Worm (Caenorhabditis elegans) whole organism, L4 larva: ENCODE measurements around the gene pqn-36.

ENCODE experiments used
- ama-1 ChIP-seq: fragments of 150-350 bp; optimal IDR thresholded peaks from 2 replicates; lab custom pipeline; 2014; ENCODE audit warnings: inconsistent platforms, mixed read lengths
- egl-27 ChIP-seq: sonication (generic microtip); optimal IDR thresholded peaks from 3 replicates; lab custom pipeline; 2017; ENCODE audit warnings: missing biosample characterization, missing genetic modification reagents, missing genetic modification characterization
- lin-13 ChIP-seq: fragments of 150-350 bp; optimal IDR thresholded peaks from 2 replicates; lab custom pipeline; 2014; ENCODE audit warnings: missing biosample characterization, missing genetic modification reagents, missing genetic modification characterization
- snpc-4 ChIP-seq: fragments of 150-350 bp; optimal IDR thresholded peaks from 2 replicates; lab custom pipeline; 2014; ENCODE audit warnings: missing biosample characterization, missing genetic modification characterization
- zag-1 ChIP-seq: fragments of 150-350 bp; optimal IDR thresholded peaks from 2 replicates; lab custom pipeline; 2014; ENCODE audit warnings: missing biosample characterization, missing genetic modification characterization

- no peak for TF ChIP-seq lin-13 (GFP tag; lab: Kevin White, UChicago)
- TF ChIP-seq ama-1 = no peak
- TF ChIP-seq snpc-4 (tag; lab: Kevin White, UChicago) = no peak
- no peak for TF ChIP-seq egl-27 (tag; lab: Kevin White, UChicago)
- no peak for TF ChIP-seq zag-1
Measured at ce11 chrX:15440744-15441685, 25.7 kb upstream of the pqn-36 start, which contains the start of gene mocs-1.
